Fruit fly (Drosophila melanogaster): ENCODE data around the gene Ada2b.

Gene Ada2b

DNA sequence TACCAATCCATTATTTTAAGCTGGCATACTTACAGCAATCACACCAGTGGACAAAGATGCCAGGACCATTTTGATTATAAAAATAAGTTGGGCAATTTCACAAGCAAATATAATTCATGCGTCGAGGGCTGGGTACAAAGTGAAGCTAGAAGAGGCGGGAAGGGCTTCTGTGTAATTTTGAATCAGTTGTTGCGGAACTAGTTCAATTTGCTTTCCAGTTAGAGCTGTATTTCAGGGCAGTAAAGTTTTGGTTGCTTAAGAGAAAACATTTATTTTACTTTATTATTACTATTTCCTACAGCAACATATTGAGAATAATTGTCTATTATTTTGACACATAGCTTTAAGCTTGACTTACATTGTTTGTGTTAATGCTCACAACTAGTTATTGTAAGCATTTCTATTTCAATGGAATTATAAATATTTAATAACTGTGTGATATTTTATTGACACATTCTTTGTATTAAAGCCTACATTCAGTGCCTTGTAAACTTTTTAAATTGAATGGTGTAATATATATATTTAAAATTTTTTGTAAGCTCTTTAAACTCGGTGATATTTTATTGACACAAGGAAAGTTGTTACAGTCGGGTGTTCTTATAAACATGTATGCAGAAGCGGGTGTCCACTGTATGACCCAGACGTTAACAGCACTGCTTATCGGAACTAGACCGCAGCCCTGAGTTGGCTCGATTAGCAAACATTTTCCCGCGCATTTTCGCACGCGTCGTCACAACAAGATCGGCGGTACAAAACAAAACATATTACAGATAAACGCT is 24.2 kb upstream of the Ada2b start, which contains the start of the genes RPA1 and Mcm2 (continued):
- TF ChIP-seq ttk (GFP tag; IDR thresholded peaks at IDR 0.05): peak; percentile 55; the same call in 1 of the 2 replicates
- peak; percentile 81 for TF ChIP-seq Abd-B (GFP tag; optimal IDR thresholded peaks at IDR 0.05)
- peak; percentile 85 for TF ChIP-seq CG13424 (tag; optimal IDR thresholded peaks at IDR 0.05)
- no peak for TF ChIP-seq yki (optimal IDR thresholded peaks at IDR 0.05)
- peak; percentile 68 for TF ChIP-seq pho (GFP tag; optimal IDR thresholded peaks at IDR 0.05)
- TF ChIP-seq her (GFP tag; optimal IDR thresholded peaks at IDR 0.05): no peak
- peak; percentile 43; the same call in 1 of the 3 replicates for TF ChIP-seq CG6791 (GFP tag; IDR thresholded peaks at IDR 0.05; ENCODE audit: partially characterized antibody)
- TF ChIP-seq CG9932 (GFP tag; IDR thresholded peaks at IDR 0.05): peak; percentile 93
- TF ChIP-seq CG17802 (tag; optimal IDR thresholded peaks at IDR 0.05): peak; percentile 15
- TF ChIP-seq trh (GFP tag; optimal IDR thresholded peaks at IDR 0.05): peak; percentile 49
- no peak for TF ChIP-seq ERR (GFP tag; optimal IDR thresholded peaks at IDR 0.05)
- TF ChIP-seq Sox100B (GFP tag; optimal IDR thresholded peaks at IDR 0.05): no peak
- peak; percentile 6 for TF ChIP-seq CG10274 (GFP tag; optimal IDR thresholded peaks at IDR 0.05)
- TF ChIP-seq Fer2 (tag; optimal IDR thresholded peaks at IDR 0.05): peak; percentile 58
- no peak for TF ChIP-seq CG2678 (tag; optimal IDR thresholded peaks at IDR 0.05)
- TF ChIP-seq Asciz (GFP tag; optimal IDR thresholded peaks at IDR 0.05): no peak
- TF ChIP-seq pan (optimal IDR thresholded peaks at IDR 0.05): no peak
- TF ChIP-seq pan (GFP tag; optimal IDR thresholded peaks at IDR 0.05 in 1 of 2, IDR thresholded peaks at IDR 0.05 in 1 of 2): peak in 1 of 2 experiments; percentile 79
- TF ChIP-seq HLH3B (GFP tag; IDR thresholded peaks at IDR 0.05): peak; percentile 56
- TF ChIP-seq sqz (GFP tag; optimal IDR thresholded peaks at IDR 0.05): no peak
- peak; percentile 48 for TF ChIP-seq amos (GFP tag; IDR thresholded peaks at IDR 0.05; ENCODE audit: partially characterized antibody)
- peak; percentile 82 for TF ChIP-seq CG14710 (tag; optimal IDR thresholded peaks at IDR 0.05)
- peak; percentile 24 for TF ChIP-seq Ets97D (GFP tag; optimal IDR thresholded peaks at IDR 0.05)
- TF ChIP-seq CG17186 (GFP tag; optimal IDR thresholded peaks at IDR 0.05): peak; percentile 10
- TF ChIP-seq salm (tag; optimal IDR thresholded peaks at IDR 0.05): peak; percentile 38
- TF ChIP-seq Ssrp (tag; optimal IDR thresholded peaks at IDR 0.05): peak; percentile 82
- TF ChIP-seq emc (GFP tag; optimal IDR thresholded peaks at IDR 0.05): no peak
- TF ChIP-seq CG12071 (GFP tag; optimal IDR thresholded peaks at IDR 0.05): no peak
- TF ChIP-seq klu (GFP tag; IDR thresholded peaks at IDR 0.05): peak; percentile 80
- peak; percentile 19 for TF ChIP-seq Lhr (GFP tag; optimal IDR thresholded peaks at IDR 0.05)
- TF ChIP-seq Dfd (GFP tag; optimal IDR thresholded peaks at IDR 0.05): no peak
- TF ChIP-seq CHES-1-like (GFP tag; optimal IDR thresholded peaks at IDR 0.05): no peak
- no peak for TF ChIP-seq cad (GFP tag; optimal IDR thresholded peaks at IDR 0.05)
- peak; percentile 56 for TF ChIP-seq ara (GFP tag; IDR thresholded peaks at IDR 0.05)
- peak; percentile 93 for TF ChIP-seq Gug (GFP tag; IDR thresholded peaks at IDR 0.05)
- no peak for TF ChIP-seq Hand (GFP tag; optimal IDR thresholded peaks at IDR 0.05)
- TF ChIP-seq hbn (GFP tag; IDR thresholded peaks at IDR 0.05; ENCODE audit: partially characterized antibody): no peak
- peak; percentile 47; the same call in 1 of the 2 replicates for TF ChIP-seq wor (GFP tag; IDR thresholded peaks at IDR 0.05)
- TF ChIP-seq Opbp (GFP tag; IDR thresholded peaks at IDR 0.05; ENCODE audit: partially characterized antibody): peak; percentile 10; the same call in 1 of the 3 replicates
- TF ChIP-seq gcm (GFP tag; optimal IDR thresholded peaks at IDR 0.05): peak; percentile 63
- TF ChIP-seq CG7987 (GFP tag; optimal IDR thresholded peaks at IDR 0.05): no peak
- peak in 1 of 2 experiments; percentile 66 for TF ChIP-seq chif (GFP tag; optimal IDR thresholded peaks at IDR 0.05)
- peak; percentile 73 for TF ChIP-seq CG1233 (GFP tag; optimal IDR thresholded peaks at IDR 0.05)
- no peak for TF ChIP-seq Trl (optimal IDR thresholded peaks at IDR 0.05)
- TF ChIP-seq Trl (GFP tag; optimal IDR thresholded peaks at IDR 0.05): peak; percentile 64
- no peak for TF ChIP-seq ash1 (GFP tag; optimal IDR thresholded peaks at IDR 0.05)
- 0 out of 3 replicates have a peak, but pooled peaks have one; percentile 6 for TF ChIP-seq zen2 (GFP tag; IDR thresholded peaks at IDR 0.05; ENCODE audit: partially characterized antibody)
- TF ChIP-seq CG31365 (tag; optimal IDR thresholded peaks at IDR 0.05): peak; percentile 86
- peak; percentile 51 for TF ChIP-seq Nf-YB (GFP tag; optimal IDR thresholded peaks at IDR 0.05)

All from whole organism, embryonic.